Fruit fly (Drosophila melanogaster): ENCODE measurements around the gene CG9331.

CG9331 gene

dm6 chr2L:20780768-20781167, 41.9 kb upstream of the CG9331 start (continued):
- TF ChIP-seq odd (GFP tag; optimal IDR thresholded peaks at IDR 0.05) (peak; percentile 72), CG1024 (GFP tag; IDR thresholded peaks at IDR 0.05) (peak; percentile 52; the same call in 1 of the 2 replicates), lab (GFP tag; optimal IDR thresholded peaks at IDR 0.05) (peak; percentile 86), ttk (GFP tag; IDR thresholded peaks at IDR 0.05) (0 out of 2 replicates have a peak, but pooled peaks have one; percentile 17), Atf6 (GFP tag; IDR thresholded peaks at IDR 0.05) (peak; percentile 53), CG10959 (GFP tag; IDR thresholded peaks at IDR 0.05) (peak; percentile 45; the same call in 1 of the 2 replicates), az2 (GFP tag; optimal IDR thresholded peaks at IDR 0.05) (peak; percentile 16), stc (GFP tag; IDR thresholded peaks at IDR 0.05) (peak; percentile 10; the same call in 1 of the 2 replicates), seq (GFP tag; IDR thresholded peaks at IDR 0.05) (0 out of 2 replicates have a peak, but pooled peaks have one; percentile 33), Tbp (GFP tag; optimal IDR thresholded peaks at IDR 0.05) (no peak), pnt (GFP tag; optimal IDR thresholded peaks at IDR 0.05) (peak; percentile 51), gfzf (GFP tag; optimal IDR thresholded peaks at IDR 0.05) (no peak), CG11723 (GFP tag; optimal IDR thresholded peaks at IDR 0.05) (peak; percentile 66), CG8944 (GFP tag; optimal IDR thresholded peaks at IDR 0.05) (no peak), ATbp (GFP tag; optimal IDR thresholded peaks at IDR 0.05) (peak; percentile 87), H15 (GFP tag; IDR thresholded peaks at IDR 0.05) (no peak), cato (GFP tag; optimal IDR thresholded peaks at IDR 0.05; ENCODE audit: borderline replicate concordance) (no peak), Dll (GFP tag; IDR thresholded peaks at IDR 0.05; ENCODE audit: partially characterized antibody) (no peak), Sry-δ (GFP tag; optimal IDR thresholded peaks at IDR 0.05) (peak; percentile 0), CG6689 (GFP tag; IDR thresholded peaks at IDR 0.05) (peak; percentile 33; the same call in 1 of the 2 replicates), CG3995 (GFP tag; optimal IDR thresholded peaks at IDR 0.05) (no peak), CG4617 (GFP tag; optimal IDR thresholded peaks at IDR 0.05; ENCODE audit: borderline replicate concordance) (no peak), br (optimal IDR thresholded peaks at IDR 0.05) (no peak), CG2202 (tag; optimal IDR thresholded peaks at IDR 0.05) (peak; percentile 67), Ssrp (tag; optimal IDR thresholded peaks at IDR 0.05) (no peak), nom (GFP tag; optimal IDR thresholded peaks at IDR 0.05) (no peak), scrt (GFP tag; optimal IDR thresholded peaks at IDR 0.05) (peak; percentile 76), Doc3 (GFP tag; IDR thresholded peaks at IDR 0.05; ENCODE audit: partially characterized antibody) (no peak), HLHmδ (GFP tag; optimal IDR thresholded peaks at IDR 0.05) (peak; percentile 64), hth (optimal IDR thresholded peaks at IDR 0.05) (no peak), CG33557 (GFP tag; optimal IDR thresholded peaks at IDR 0.05) (peak; percentile 63), CG18764 (GFP tag; optimal IDR thresholded peaks at IDR 0.05) (peak; percentile 53), CG30020 (tag; optimal IDR thresholded peaks at IDR 0.05) (no peak), E2f1 (GFP tag; IDR thresholded peaks at IDR 0.05) (no peak), Hey (tag; optimal IDR thresholded peaks at IDR 0.05) (peak; percentile 53), twi (tag; optimal IDR thresholded peaks at IDR 0.05) (peak; percentile 65), CrebB (tag; optimal IDR thresholded peaks at IDR 0.05) (peak; percentile 80), CG1529 (GFP tag; optimal IDR thresholded peaks at IDR 0.05) (peak; percentile 62), CG4282 (GFP tag; optimal IDR thresholded peaks at IDR 0.05) (peak; percentile 3), CG12659 (GFP tag; optimal IDR thresholded peaks at IDR 0.05) (peak; percentile 52), Hand (GFP tag; optimal IDR thresholded peaks at IDR 0.05) (no peak)

DNA sequence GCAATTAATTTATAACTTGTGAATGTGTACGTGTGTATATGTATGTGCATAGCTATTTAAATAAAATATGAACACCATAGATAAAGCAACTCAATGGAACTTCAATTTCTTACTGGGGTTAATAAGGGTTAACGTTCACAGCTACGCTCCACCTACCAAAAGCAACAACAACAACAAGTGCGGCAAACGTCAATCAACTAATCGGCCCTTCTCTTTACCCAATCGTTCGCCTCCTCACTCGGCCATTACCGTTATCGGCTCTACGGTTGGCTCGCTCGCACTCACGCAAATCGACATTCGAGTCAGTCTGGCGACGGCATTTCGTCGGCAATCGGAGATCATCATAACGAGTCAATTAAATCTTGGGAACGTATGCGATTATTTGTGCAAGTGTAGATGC, 39.6 kb upstream of the CG9331 start:
- TF ChIP-seq HLHmδ (GFP tag; optimal IDR thresholded peaks at IDR 0.05) (peak; percentile 44), Taf1 (GFP tag; IDR thresholded peaks at IDR 0.05) (no peak), CG2199 (GFP tag; IDR thresholded peaks at IDR 0.05) (0 out of 3 replicates have a peak, but pooled peaks have one; percentile 21), Deaf1 (tag; optimal IDR thresholded peaks at IDR 0.05) (peak; percentile 87), sug (tag; optimal IDR thresholded peaks at IDR 0.05) (peak; percentile 7), ash1 (GFP tag; optimal IDR thresholded peaks at IDR 0.05) (peak; percentile 81), seq (GFP tag; IDR thresholded peaks at IDR 0.05) (0 out of 2 replicates have a peak, but pooled peaks have one; percentile 20), CG10321 (GFP tag; IDR thresholded peaks at IDR 0.05) (peak; percentile 97), CG10959 (GFP tag; IDR thresholded peaks at IDR 0.05) (peak; percentile 68), phol (tag; optimal IDR thresholded peaks at IDR 0.05) (peak; percentile 17), CG15479 (GFP tag; optimal IDR thresholded peaks at IDR 0.05) (peak; percentile 50), CG1832 (GFP tag; optimal IDR thresholded peaks at IDR 0.05) (peak; percentile 81), ind (GFP tag; optimal IDR thresholded peaks at IDR 0.05) (no peak), zen (tag; optimal IDR thresholded peaks at IDR 0.05) (peak; percentile 40), Dip3 (GFP tag; optimal IDR thresholded peaks at IDR 0.05) (no peak)

Data from whole organism, embryonic.